Fruit fly (Drosophila melanogaster): ENCODE data around the gene CG34393.

CG34393 gene

dm6 chr2L:3200396-3200795 is at the start of gene CG34393:
CG34393 (minus strand) TSS chr2L:3200496.
- TF ChIP-seq lola (GFP tag; optimal IDR thresholded peaks at IDR 0.05) (no peak), h (GFP tag; optimal IDR thresholded peaks at IDR 0.05) (no peak), CG32264 (GFP tag; optimal IDR thresholded peaks at IDR 0.05) (no peak)

DNA sequence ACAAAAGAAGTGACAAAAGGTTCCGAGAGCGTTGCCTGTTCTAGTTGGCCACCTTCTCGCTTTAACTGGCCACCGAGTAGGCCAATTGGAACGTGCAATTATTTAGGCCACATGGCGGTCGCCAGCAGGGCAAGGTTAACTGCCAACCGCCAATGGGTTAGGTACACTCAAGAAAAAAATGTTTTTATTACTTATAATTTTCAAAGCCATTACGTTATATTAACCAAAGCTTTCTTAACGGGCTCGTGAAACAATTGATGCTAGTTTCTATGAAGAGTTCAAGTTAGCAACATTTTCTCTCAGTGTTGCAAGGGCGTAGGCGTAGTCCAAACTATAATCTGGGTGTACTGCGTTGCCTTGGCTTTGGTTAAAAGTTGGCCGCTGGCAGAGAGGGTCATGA is 45.7 kb upstream of the CG34393 start:
- no peak for TF ChIP-seq h (GFP tag; optimal IDR thresholded peaks at IDR 0.05)
- no peak for TF ChIP-seq Hr78 (GFP tag; optimal IDR thresholded peaks at IDR 0.05)
- no peak for TF ChIP-seq HLH106 (tag; optimal IDR thresholded peaks at IDR 0.05)
- no peak for TF ChIP-seq CrebA (GFP tag; optimal IDR thresholded peaks at IDR 0.05; ENCODE audit: borderline replicate concordance)
- no peak for TF ChIP-seq dmrt93B (GFP tag; optimal IDR thresholded peaks at IDR 0.05)
- no peak for TF ChIP-seq Jra (GFP tag; optimal IDR thresholded peaks at IDR 0.05)
- TF ChIP-seq dsf (GFP tag; optimal IDR thresholded peaks at IDR 0.05; ENCODE audit: borderline replicate concordance): no peak
- TF ChIP-seq lola (GFP tag; optimal IDR thresholded peaks at IDR 0.05): no peak
- no peak for TF ChIP-seq psq (GFP tag; optimal IDR thresholded peaks at IDR 0.05)
- TF ChIP-seq foxo (GFP tag; optimal IDR thresholded peaks at IDR 0.05): no peak
- TF ChIP-seq Dfd (GFP tag; optimal IDR thresholded peaks at IDR 0.05): no peak
- TF ChIP-seq dl (GFP tag; optimal IDR thresholded peaks at IDR 0.05; ENCODE audit: insufficient read depth in 1 of 2, partially characterized antibody in 2 of 2): no peak
- TF ChIP-seq OdsH (GFP tag; optimal IDR thresholded peaks at IDR 0.05): no peak
- TF ChIP-seq CG32264 (GFP tag; optimal IDR thresholded peaks at IDR 0.05): no peak
- no peak for TF ChIP-seq GATAd (GFP tag; optimal IDR thresholded peaks at IDR 0.05)
- TF ChIP-seq Mio (GFP tag; optimal IDR thresholded peaks at IDR 0.05): no peak

- TF ChIP-seq OdsH (GFP tag; optimal IDR thresholded peaks at IDR 0.05) (no peak), Sp1 (GFP tag; optimal IDR thresholded peaks at IDR 0.05) (no peak), GATAd (GFP tag; optimal IDR thresholded peaks at IDR 0.05) (no peak), sage (GFP tag; optimal IDR thresholded peaks at IDR 0.05) (no peak), dmrt93B (GFP tag; optimal IDR thresholded peaks at IDR 0.05) (no peak), CrebA (GFP tag; optimal IDR thresholded peaks at IDR 0.05; ENCODE audit: borderline replicate concordance) (no peak), Hr83 (GFP tag; optimal IDR thresholded peaks at IDR 0.05; ENCODE audit: poor library complexity, severe bottlenecking) (no peak), Hnf4 (GFP tag; optimal IDR thresholded peaks at IDR 0.05) (no peak), br (GFP tag; optimal IDR thresholded peaks at IDR 0.05) (no peak), N (GFP tag; optimal IDR thresholded peaks at IDR 0.05) (no peak), Vsx2 (GFP tag; optimal IDR thresholded peaks at IDR 0.05; ENCODE audit: partially characterized antibody) (no peak)
These were observed 30.9 kb upstream of the CG34393 start for dm6 chr2L:3231239-3231638.

DNA sequence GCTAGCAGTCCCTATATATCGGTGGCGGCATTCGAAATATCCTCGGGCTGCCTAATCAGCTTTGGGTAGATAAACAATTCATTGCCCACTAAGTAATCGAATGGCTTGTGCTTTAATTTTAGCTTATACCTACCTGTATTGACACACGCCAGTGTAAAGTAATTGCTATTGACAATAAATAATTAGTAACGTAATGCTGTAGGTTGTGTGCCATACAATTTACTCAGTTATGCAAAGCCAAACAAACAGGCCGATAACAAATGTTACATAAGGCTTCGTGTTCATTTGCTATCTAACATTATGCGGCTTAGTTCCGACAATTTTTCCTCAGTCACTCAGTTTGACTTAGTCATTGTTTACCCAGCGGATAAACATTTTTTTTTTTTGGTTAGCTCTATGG is 28.4 kb upstream of the CG34393 start:
- TF ChIP-seq Hr83 (GFP tag; optimal IDR thresholded peaks at IDR 0.05; ENCODE audit: poor library complexity, severe bottlenecking) (no peak), br (GFP tag; optimal IDR thresholded peaks at IDR 0.05) (no peak), sage (GFP tag; optimal IDR thresholded peaks at IDR 0.05) (no peak), Hnf4 (GFP tag; optimal IDR thresholded peaks at IDR 0.05) (no peak), pan (optimal IDR thresholded peaks at IDR 0.05) (no peak), jim (GFP tag; optimal IDR thresholded peaks at IDR 0.05) (no peak), Vsx2 (GFP tag; optimal IDR thresholded peaks at IDR 0.05; ENCODE audit: partially characterized antibody) (no peak), N (GFP tag; optimal IDR thresholded peaks at IDR 0.05) (no peak), foxo (GFP tag; optimal IDR thresholded peaks at IDR 0.05) (no peak), CG9705 (GFP tag; optimal IDR thresholded peaks at IDR 0.05) (no peak), ey (GFP tag; optimal IDR thresholded peaks at IDR 0.05) (no peak), CrebA (GFP tag; optimal IDR thresholded peaks at IDR 0.05; ENCODE audit: borderline replicate concordance) (no peak)

- TF ChIP-seq CG9705 (GFP tag; optimal IDR thresholded peaks at IDR 0.05) (no peak), pan (optimal IDR thresholded peaks at IDR 0.05) (no peak), CG32264 (GFP tag; optimal IDR thresholded peaks at IDR 0.05) (no peak), Abd-B (GFP tag; optimal IDR thresholded peaks at IDR 0.05) (no peak), Mio (GFP tag; optimal IDR thresholded peaks at IDR 0.05) (no peak), rgr (GFP tag; optimal IDR thresholded peaks at IDR 0.05) (no peak), lola (GFP tag; optimal IDR thresholded peaks at IDR 0.05) (no peak), ey (GFP tag; optimal IDR thresholded peaks at IDR 0.05) (no peak), Hr83 (GFP tag; optimal IDR thresholded peaks at IDR 0.05; ENCODE audit: poor library complexity, severe bottlenecking) (no peak), dsf (GFP tag; optimal IDR thresholded peaks at IDR 0.05; ENCODE audit: borderline replicate concordance) (no peak), jim (GFP tag; optimal IDR thresholded peaks at IDR 0.05) (no peak), N (GFP tag; optimal IDR thresholded peaks at IDR 0.05) (no peak)
These were observed 740 bp downstream of the CG34393 start for dm6 chr2L:3199556-3199955.

All from whole organism, wandering third instar larva.